Worm (Caenorhabditis elegans): ENCODE measurements around the gene arl-1.

The arl-1 gene

DNA sequence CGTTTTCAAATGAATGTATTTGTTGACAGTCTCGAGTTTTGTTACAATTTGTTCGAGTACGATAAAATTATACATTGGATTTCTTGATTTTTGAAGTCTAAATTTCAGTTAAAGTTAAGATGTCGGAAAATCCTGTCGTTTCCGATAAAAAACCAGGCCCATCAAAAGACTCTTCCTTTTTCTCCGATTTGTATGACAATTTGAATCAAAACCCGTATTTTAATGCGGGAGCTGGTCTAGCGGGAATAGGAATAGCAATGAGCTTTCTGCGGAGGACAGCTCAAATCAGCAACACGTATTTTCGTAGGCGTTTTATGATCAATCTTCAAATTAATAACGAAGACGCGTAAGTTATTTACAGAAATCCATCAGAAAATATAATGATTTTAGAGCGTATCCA lies 10.8 kb upstream of the arl-1 start, which contains the start of gene bcs-1 (continued):
- no peak for TF ChIP-seq sdz-38 (tag; optimal IDR thresholded peaks at IDR 0.05)
- TF ChIP-seq nfyb-1 (GFP tag; IDR thresholded peaks at IDR 0.05) = no peak
- TF ChIP-seq snpc-1.1 (tag; optimal IDR thresholded peaks at IDR 0.05; ENCODE audit: insufficient read depth) = peak; percentile 36
- TF ChIP-seq bed-2 (GFP tag; IDR thresholded peaks at IDR 0.05) = no peak
- no peak for TF ChIP-seq C06A6.2 (GFP tag; conservative IDR thresholded peaks at IDR 0.05)
- no peak for TF ChIP-seq egl-18 (GFP tag; IDR thresholded peaks at IDR 0.05)
- TF ChIP-seq B0336.3 (GFP tag; IDR thresholded peaks at IDR 0.05) = peak; percentile 52; the same call in 1 of the 2 replicates
- TF ChIP-seq ama-1 (optimal IDR thresholded peaks at IDR 0.05) = no peak
- no peak for TF ChIP-seq ama-1 (GFP tag; optimal IDR thresholded peaks at IDR 0.05)
- TF ChIP-seq nhr-179 (tag; optimal IDR thresholded peaks at IDR 0.05) = no peak
- TF ChIP-seq repo-1 (tag; optimal IDR thresholded peaks at IDR 0.05) = no peak
- no peak for TF ChIP-seq lin-40 (tag; optimal IDR thresholded peaks at IDR 0.05)
- 0 out of 2 replicates have a peak, but pooled peaks have one; percentile 67 for TF ChIP-seq madf-3 (GFP tag; IDR thresholded peaks at IDR 0.05)
- TF ChIP-seq lsl-1 (GFP tag; optimal IDR thresholded peaks at IDR 0.05) = peak; percentile 26
- TF ChIP-seq F49E8.2 (tag; optimal IDR thresholded peaks at IDR 0.05; ENCODE audit: insufficient read depth) = no peak
- no peak for TF ChIP-seq unc-62 (GFP tag; optimal IDR thresholded peaks at IDR 0.05)
- TF ChIP-seq ceh-58 (GFP tag; IDR thresholded peaks at IDR 0.05) = no peak

DNA sequence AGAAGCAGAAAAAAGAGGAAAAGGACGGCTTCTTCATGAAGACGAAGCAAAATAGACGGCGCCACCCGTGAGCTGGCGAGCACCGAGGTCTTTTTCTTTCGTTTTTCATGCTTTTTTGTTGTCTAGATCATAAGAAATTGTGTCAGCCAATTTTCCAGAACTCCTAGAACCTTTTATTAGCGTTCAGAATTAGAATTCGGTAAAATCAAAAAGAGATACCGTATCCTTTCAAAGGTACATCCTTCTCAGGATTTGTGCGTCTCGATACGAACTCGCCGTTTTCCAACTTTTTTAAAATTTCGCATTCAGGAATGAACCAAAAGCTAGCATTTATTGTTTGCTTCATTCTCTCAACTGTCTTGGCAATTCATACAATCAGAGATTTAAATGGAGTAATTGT lies 8.8 kb upstream of the arl-1 start, which contains the start of gene F54C9.7:
F54C9.7 (plus strand) TSS at position 301 of the 400 bp plus-strand sequence.
- TF ChIP-seq gei-17 (GFP tag; optimal IDR thresholded peaks at IDR 0.05) (no peak), Y53F4B.3 (GFP tag; IDR thresholded peaks at IDR 0.05) (no peak), snpc-1.1 (tag; optimal IDR thresholded peaks at IDR 0.05; ENCODE audit: insufficient read depth) (no peak), mes-4 (tag; optimal IDR thresholded peaks at IDR 0.05) (no peak), cebp-2 (GFP tag; IDR thresholded peaks at IDR 0.05) (no peak), nfyb-1 (GFP tag; IDR thresholded peaks at IDR 0.05) (no peak)

DNA sequence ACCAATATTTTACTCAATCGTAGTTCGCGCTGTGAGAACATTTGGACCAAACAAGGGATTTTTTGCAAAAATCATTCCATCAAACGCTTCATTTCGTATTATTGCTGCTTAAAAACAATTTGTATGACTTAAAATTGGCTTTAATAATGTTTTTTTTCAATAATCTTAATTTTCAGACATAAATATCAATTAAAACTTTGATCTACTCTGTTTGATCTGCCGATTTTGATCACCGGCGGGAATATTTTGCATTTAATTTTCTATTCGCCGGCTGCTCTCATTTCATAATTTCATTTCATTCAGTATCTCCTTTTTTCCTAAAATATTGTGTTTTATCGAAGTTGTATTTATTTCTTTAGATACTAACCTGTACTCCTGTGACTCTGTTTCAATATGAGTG lies 6.6 kb upstream of the arl-1 start, which contains the start of gene puf-5:
puf-5 (plus strand) TSS at position 358 of the 400 bp plus-strand sequence.
- no peak for TF ChIP-seq lag-1 (GFP tag; IDR thresholded peaks at IDR 0.05)
- TF ChIP-seq egrh-3 (GFP tag; IDR thresholded peaks at IDR 0.05) = no peak
- TF ChIP-seq chd-7 (tag; optimal IDR thresholded peaks at IDR 0.05) = no peak
- TF ChIP-seq ceh-27 (GFP tag; optimal IDR thresholded peaks at IDR 0.05) = no peak
- no peak for TF ChIP-seq atf-7 (tag; optimal IDR thresholded peaks at IDR 0.05)
- TF ChIP-seq let-607 (tag; optimal IDR thresholded peaks at IDR 0.05) = no peak
- peak in 1 of 3 experiments; percentile 2 for TF ChIP-seq lin-35 (GFP tag; optimal IDR thresholded peaks at IDR 0.05)
- TF ChIP-seq Y79H2A.3 (GFP tag; conservative IDR thresholded peaks at IDR 0.05) = no peak
- no peak for TF ChIP-seq T26A5.8 (tag; optimal IDR thresholded peaks at IDR 0.05)
- no peak for TF ChIP-seq attf-5 (GFP tag; optimal IDR thresholded peaks at IDR 0.05)
- TF ChIP-seq zim-3 (tag; optimal IDR thresholded peaks at IDR 0.05) = no peak
- TF ChIP-seq ceh-58 (GFP tag; IDR thresholded peaks at IDR 0.05) = no peak
- TF ChIP-seq nfyb-1 (GFP tag; IDR thresholded peaks at IDR 0.05) = no peak
- TF ChIP-seq mel-28 (tag; optimal IDR thresholded peaks at IDR 0.05; ENCODE audit: borderline replicate concordance) = no peak
- TF ChIP-seq ekl-4 (GFP tag; IDR thresholded peaks at IDR 0.05) = 0 out of 2 replicates have a peak, but pooled peaks have one; percentile 41
- TF ChIP-seq F57C9.4 (tag; optimal IDR thresholded peaks at IDR 0.05) = no peak
- TF ChIP-seq xnd-1 (tag; optimal IDR thresholded peaks at IDR 0.05) = peak; percentile 85
- no peak for TF ChIP-seq him-1 (tag; optimal IDR thresholded peaks at IDR 0.05)
- TF ChIP-seq lin-26 (GFP tag; IDR thresholded peaks at IDR 0.05) = no peak
- TF ChIP-seq Y53G8AR.9 (GFP tag; conservative IDR thresholded peaks at IDR 0.05) = no peak
- peak; percentile 79 for TF ChIP-seq D2030.7 (GFP tag; IDR thresholded peaks at IDR 0.05)
- peak; percentile 88 for TF ChIP-seq madf-8 (GFP tag; conservative IDR thresholded peaks at IDR 0.05)
- TF ChIP-seq attf-6 (GFP tag; IDR thresholded peaks at IDR 0.05) = no peak
- TF ChIP-seq F22D6.2 (tag; optimal IDR thresholded peaks at IDR 0.05) = no peak
- TF ChIP-seq madf-10 (tag; optimal IDR thresholded peaks at IDR 0.05) = no peak
- TF ChIP-seq dpl-1 (GFP tag; optimal IDR thresholded peaks at IDR 0.05) = peak; percentile 63
- TF ChIP-seq cebp-1 (GFP tag; IDR thresholded peaks at IDR 0.05) = no peak
- no peak for TF ChIP-seq cebp-1 (tag; optimal IDR thresholded peaks at IDR 0.05)

All from whole organism, young adult.